Fruit fly (Drosophila melanogaster): ENCODE data around the gene Eip74EF.

Gene Eip74EF

dm6 chr3L:17616876-17617279, 2.2 kb downstream of the Eip74EF start (continued):
- TF ChIP-seq Jarid2 (GFP tag; optimal IDR thresholded peaks at IDR 0.05) (no peak), grn (GFP tag; optimal IDR thresholded peaks at IDR 0.05) (peak; percentile 90), CG6654 (GFP tag; optimal IDR thresholded peaks at IDR 0.05) (no peak), dan (GFP tag; IDR thresholded peaks at IDR 0.05) (no peak), ftz-f1 (GFP tag; optimal IDR thresholded peaks at IDR 0.05) (peak; percentile 97), D19A (tag; optimal IDR thresholded peaks at IDR 0.05) (no peak), pho (GFP tag; optimal IDR thresholded peaks at IDR 0.05) (peak; percentile 8), cg (GFP tag; optimal IDR thresholded peaks at IDR 0.05) (peak; percentile 84), CG6791 (GFP tag; IDR thresholded peaks at IDR 0.05; ENCODE audit: partially characterized antibody) (no peak), CG3163 (GFP tag; optimal IDR thresholded peaks at IDR 0.05) (peak; percentile 42), CG14050 (GFP tag; IDR thresholded peaks at IDR 0.05) (no peak), twi (tag; optimal IDR thresholded peaks at IDR 0.05) (no peak), CG15696 (tag; optimal IDR thresholded peaks at IDR 0.05) (no peak), CG31441 (GFP tag; IDR thresholded peaks at IDR 0.05) (no peak), CG10543 (GFP tag; optimal IDR thresholded peaks at IDR 0.05) (peak; percentile 63), dysf (GFP tag; IDR thresholded peaks at IDR 0.05) (no peak), Hand (GFP tag; optimal IDR thresholded peaks at IDR 0.05) (no peak), CG15269 (tag; optimal IDR thresholded peaks at IDR 0.05) (peak; percentile 66), tna (GFP tag; IDR thresholded peaks at IDR 0.05; ENCODE audit: partially characterized antibody) (0 out of 2 replicates have a peak, but pooled peaks have one; percentile 49), ase (GFP tag; IDR thresholded peaks at IDR 0.05) (no peak), CG13287 (GFP tag; IDR thresholded peaks at IDR 0.05; ENCODE audit: partially characterized antibody) (peak; percentile 39), kah (GFP tag; optimal IDR thresholded peaks at IDR 0.05) (no peak), CG2116 (GFP tag; optimal IDR thresholded peaks at IDR 0.05) (no peak), CG7839 (tag; optimal IDR thresholded peaks at IDR 0.05) (no peak), Sox100B (GFP tag; optimal IDR thresholded peaks at IDR 0.05) (no peak), CG7556 (GFP tag; optimal IDR thresholded peaks at IDR 0.05) (no peak), CG12659 (GFP tag; optimal IDR thresholded peaks at IDR 0.05) (no peak), Trl (optimal IDR thresholded peaks at IDR 0.05) (peak; percentile 38 to 80), Trl (GFP tag; optimal IDR thresholded peaks at IDR 0.05) (no peak), Nf-YB (GFP tag; optimal IDR thresholded peaks at IDR 0.05) (no peak), abd-A (tag; optimal IDR thresholded peaks at IDR 0.05) (peak; percentile 26), prd (optimal IDR thresholded peaks at IDR 0.05) (no peak), prd (GFP tag; IDR thresholded peaks at IDR 0.05) (no peak), crc (GFP tag; optimal IDR thresholded peaks at IDR 0.05) (no peak), Hmr (GFP tag; optimal IDR thresholded peaks at IDR 0.05) (peak; percentile 43), dpn (GFP tag; optimal IDR thresholded peaks at IDR 0.05) (no peak), CG10366 (GFP tag; IDR thresholded peaks at IDR 0.05) (no peak), wdn (GFP tag; IDR thresholded peaks at IDR 0.05) (no peak), CG8478 (optimal IDR thresholded peaks at IDR 0.05) (peak; percentile 74), fd102C (GFP tag; optimal IDR thresholded peaks at IDR 0.05) (no peak), vfl (GFP tag; optimal IDR thresholded peaks at IDR 0.05) (no peak), tio (GFP tag; optimal IDR thresholded peaks at IDR 0.05) (no peak), BtbVII (GFP tag; optimal IDR thresholded peaks at IDR 0.05) (peak; percentile 1), Med (GFP tag) (peak; percentile 83), GATAe (GFP tag; conservative IDR thresholded peaks at IDR 0.05) (peak; percentile 69), CG17359 (tag; optimal IDR thresholded peaks at IDR 0.05) (no peak), E2f1 (GFP tag; IDR thresholded peaks at IDR 0.05) (peak; percentile 37; the same call in 1 of the 2 replicates), Meics (GFP tag; optimal IDR thresholded peaks at IDR 0.05) (no peak), CG17186 (GFP tag; optimal IDR thresholded peaks at IDR 0.05) (no peak), Nf-YC (tag; optimal IDR thresholded peaks at IDR 0.05) (peak; percentile 36), CG14860 (GFP tag; IDR thresholded peaks at IDR 0.05; ENCODE audit: partially characterized antibody) (no peak), ato (GFP tag; IDR thresholded peaks at IDR 0.05; ENCODE audit: partially characterized antibody) (no peak)
